Worm (Caenorhabditis elegans) whole organism, L1 larva: Measurements from ENCODE around the gene idpc-2.

Experiments used
- C04F5.9 ChIP-seq: sonication (generic microtip); optimal IDR thresholded peaks from 2 replicates; lab custom pipeline; 2016; ENCODE audit warnings: missing genetic modification characterization, missing compliant biosample characterization
- F16B12.6 ChIP-seq: fragments of 150-350 bp; optimal IDR thresholded peaks from 2 replicates; lab custom pipeline; 2014; ENCODE audit warnings: missing biosample characterization, missing genetic modification characterization
- Y116A8C.19 ChIP-seq: sonication (generic microtip); optimal IDR thresholded peaks from 2 replicates; lab custom pipeline; 2016; ENCODE audit warnings: missing compliant biosample characterization, missing genetic modification characterization, borderline replicate concordance
- aha-1 ChIP-seq: fragments of 150-350 bp; optimal IDR thresholded peaks from 2 replicates; lab custom pipeline; 2014; ENCODE audit warnings: missing biosample characterization, missing genetic modification characterization
- aly-2 ChIP-seq: fragments of 150-350 bp; optimal IDR thresholded peaks from 2 replicates; lab custom pipeline; 2014; ENCODE audit warnings: missing biosample characterization, missing genetic modification characterization
- ceh-63 ChIP-seq: fragments of 200-800 bp; sonication (Bioruptor generic); optimal IDR thresholded peaks from 2 replicates; lab custom pipeline; 2018; ENCODE audit warnings: mild to moderate bottlenecking, missing genetic modification characterization, missing compliant biosample characterization
- ceh-8 ChIP-seq: fragments of 200-800 bp; sonication (Bioruptor generic); optimal IDR thresholded peaks from 2 replicates; lab custom pipeline; 2018; ENCODE audit warnings: mild to moderate bottlenecking, missing genetic modification characterization, moderate library complexity, missing compliant biosample characterization
- ceh-82 ChIP-seq, 3 experiments: fragments of 150-350 bp in 1 of 3; sonication (generic microtip) in 2 of 3; optimal IDR thresholded peaks; 2 replicates each; lab custom pipeline; 2014 to 2017; ENCODE audit warnings: missing biosample characterization in 3 of 3, missing genetic modification characterization in 3 of 3
- ceh-90 ChIP-seq: sonication (generic microtip); optimal IDR thresholded peaks from 2 replicates; lab custom pipeline; 2016; ENCODE audit warnings: missing genetic modification characterization, missing compliant biosample characterization
- dpl-1 ChIP-seq, 3 experiments: fragments of 150-350 bp in 2 of 3; sonication (generic microtip) in 1 of 3; optimal IDR thresholded peaks; 2 replicates each; lab custom pipeline; 2014 to 2017; ENCODE audit warnings: missing biosample characterization in 3 of 3, missing genetic modification characterization in 3 of 3, missing genetic modification reagents in 3 of 3
- efl-3 ChIP-seq: fragments of 200-800 bp; sonication (Bioruptor generic); optimal IDR thresholded peaks from 2 replicates; lab custom pipeline; 2018; ENCODE audit warnings: mild to moderate bottlenecking, missing genetic modification characterization, missing compliant biosample characterization
- egl-13 ChIP-seq: sonication (generic microtip); optimal IDR thresholded peaks from 2 replicates; lab custom pipeline; 2016; ENCODE audit warnings: missing genotype, missing genetic modification reagents, missing genetic modification characterization, missing compliant biosample characterization
- egl-27 ChIP-seq, 2 experiments: fragments of 150-350 bp in 1 of 2; sonication (generic microtip); optimal IDR thresholded peaks; 3 replicates each; lab custom pipeline; 2017 to 2018; ENCODE audit warnings: missing biosample characterization in 2 of 2, missing genetic modification characterization in 2 of 2, missing genetic modification reagents in 2 of 2
- elt-2 ChIP-seq: sonication (generic microtip); optimal IDR thresholded peaks from 2 replicates; lab custom pipeline; 2016; ENCODE audit warnings: missing genetic modification characterization, mild to moderate bottlenecking, inconsistent platforms, missing compliant biosample characterization, missing genetic modification reagents
- elt-3 ChIP-seq, 6 experiments: fragments of 150-350 bp in 1 of 6; sonication (generic microtip); optimal IDR thresholded peaks; 2 replicates each; lab custom pipeline; 2017 to 2018; ENCODE audit warnings: missing biosample characterization in 6 of 6, missing genetic modification characterization in 6 of 6, inconsistent platforms in 1 of 6
- fkh-10 ChIP-seq: sonication (generic microtip); optimal IDR thresholded peaks from 2 replicates; lab custom pipeline; 2017; ENCODE audit warnings: missing biosample characterization, missing genetic modification reagents, missing genetic modification characterization
- fos-1 ChIP-seq: fragments of 150-350 bp; optimal IDR thresholded peaks from 2 replicates; lab custom pipeline; 2014; ENCODE audit warnings: missing biosample characterization, missing genetic modification characterization
- grh-1 ChIP-seq: fragments of 200-800 bp; sonication (Bioruptor generic); IDR thresholded peaks from 2 replicates; pipeline ENCODE4 v1.3.6; 2022; ENCODE audit warnings: missing genetic modification reagents, missing genetic modification characterization, missing compliant biosample characterization
- hlh-17 ChIP-seq: fragments of 200-800 bp; sonication (Bioruptor generic); optimal IDR thresholded peaks from 2 replicates; lab custom pipeline; 2018; ENCODE audit warnings: missing genetic modification characterization, mild to moderate bottlenecking, missing compliant biosample characterization, moderate library complexity, borderline replicate concordance
- hlh-4 ChIP-seq: sonication (generic microtip); optimal IDR thresholded peaks from 2 replicates; lab custom pipeline; 2016; ENCODE audit warnings: mild to moderate bottlenecking, missing genetic modification characterization, missing compliant biosample characterization
- hpl-2 ChIP-seq: fragments of 150-350 bp; optimal IDR thresholded peaks from 2 replicates; lab custom pipeline; 2014; ENCODE audit warnings: missing biosample characterization, missing genetic modification reagents, missing genetic modification characterization
- irx-1 ChIP-seq: sonication (generic microtip); optimal IDR thresholded peaks from 2 replicates; lab custom pipeline; 2016; ENCODE audit warnings: missing genetic modification characterization, missing compliant biosample characterization
- isw-1 ChIP-seq: fragments of 200-800 bp; sonication (Bioruptor generic); IDR thresholded peaks from 2 replicates; pipeline ENCODE4 v1.3.6; 2022; ENCODE audit warnings: missing genetic modification characterization, missing compliant biosample characterization
- lin-13 ChIP-seq: fragments of 150-350 bp; optimal IDR thresholded peaks from 2 replicates; lab custom pipeline; 2014; ENCODE audit warnings: missing biosample characterization, missing genetic modification reagents, missing genetic modification characterization
- lin-14 ChIP-seq: fragments of 200-800 bp; sonication (Bioruptor generic); optimal IDR thresholded peaks from 2 replicates; lab custom pipeline; 2018; ENCODE audit warnings: mild to moderate bottlenecking, missing genetic modification characterization, moderate library complexity, missing compliant biosample characterization
- lin-15B ChIP-seq: fragments of 150-350 bp; sonication (generic microtip); optimal IDR thresholded peaks from 3 replicates; lab custom pipeline; 2014; ENCODE audit warnings: missing biosample characterization, missing genetic modification characterization
- lin-35 ChIP-seq, 2 experiments: fragments of 150-350 bp; optimal IDR thresholded peaks; 2 replicates each; lab custom pipeline; 2014; ENCODE audit warnings: missing biosample characterization in 2 of 2, missing genetic modification characterization in 2 of 2, missing genetic modification reagents in 2 of 2
- lin-39 ChIP-seq: fragments of 150-350 bp; optimal IDR thresholded peaks from 2 replicates; lab custom pipeline; 2014; ENCODE audit warnings: missing biosample characterization, missing genetic modification reagents, missing genetic modification characterization
- lir-3 ChIP-seq: sonication (generic microtip); optimal IDR thresholded peaks from 2 replicates; lab custom pipeline; 2016; ENCODE audit warnings: mild to moderate bottlenecking, missing genetic modification characterization, moderate library complexity, missing compliant biosample characterization; ENCODE audit not compliant: poor library complexity
- mdl-1 ChIP-seq, 2 experiments: fragments of 150-350 bp; optimal IDR thresholded peaks; 2 replicates each; lab custom pipeline; 2014 to 2017; ENCODE audit warnings: missing biosample characterization in 2 of 2, missing genetic modification characterization in 2 of 2, inconsistent platforms in 1 of 2
- mef-2 ChIP-seq: fragments of 150-350 bp; optimal IDR thresholded peaks from 2 replicates; lab custom pipeline; 2014; ENCODE audit warnings: missing biosample characterization, missing genetic modification characterization
- mep-1 ChIP-seq: fragments of 150-350 bp; optimal IDR thresholded peaks from 2 replicates; lab custom pipeline; 2014; ENCODE audit warnings: missing biosample characterization, missing genetic modification characterization
- nhr-11 ChIP-seq: fragments of 150-350 bp; optimal IDR thresholded peaks from 2 replicates; lab custom pipeline; 2014; ENCODE audit warnings: missing biosample characterization, missing genetic modification characterization
- nhr-12 ChIP-seq: sonication (generic microtip); optimal IDR thresholded peaks from 2 replicates; lab custom pipeline; 2017; ENCODE audit warnings: missing biosample characterization, missing genetic modification characterization
- nhr-237 ChIP-seq: fragments of 150-350 bp; optimal IDR thresholded peaks from 2 replicates; lab custom pipeline; 2014; ENCODE audit warnings: missing biosample characterization, missing genetic modification characterization
- nhr-47 ChIP-seq: sonication (generic microtip); optimal IDR thresholded peaks from 2 replicates; lab custom pipeline; 2016; ENCODE audit warnings: mild to moderate bottlenecking, missing genetic modification characterization, moderate library complexity, missing compliant biosample characterization
- nhr-71 ChIP-seq: sonication (generic microtip); optimal IDR thresholded peaks from 2 replicates; lab custom pipeline; 2016; ENCODE audit warnings: mild to moderate bottlenecking, missing genetic modification characterization, moderate library complexity, missing compliant biosample characterization
- nhr-84 ChIP-seq: sonication (generic microtip); optimal IDR thresholded peaks from 2 replicates; lab custom pipeline; 2017; ENCODE audit warnings: missing biosample characterization, missing genetic modification characterization
- nhr-85 ChIP-seq: sonication (generic microtip); peaks from one replicate; lab custom pipeline; 2016; ENCODE audit warnings: missing genetic modification characterization, inconsistent platforms, missing compliant biosample characterization
- pag-3 ChIP-seq: sonication (generic microtip); optimal IDR thresholded peaks from 2 replicates; lab custom pipeline; 2017; ENCODE audit warnings: missing genetic modification characterization, mild to moderate bottlenecking, missing compliant biosample characterization, antibody characterized with exemption, borderline replicate concordance; ENCODE audit not compliant: insufficient read depth
- rnt-1 ChIP-seq: sonication (generic microtip); optimal IDR thresholded peaks from 2 replicates; lab custom pipeline; 2016; ENCODE audit warnings: mild to moderate bottlenecking, missing genetic modification characterization, moderate library complexity, missing compliant biosample characterization
- skn-1 ChIP-seq: fragments of 150-350 bp; optimal IDR thresholded peaks from 2 replicates; lab custom pipeline; 2014; ENCODE audit warnings: missing biosample characterization, missing genetic modification characterization
- snpc-4 ChIP-seq: fragments of 150-350 bp; optimal IDR thresholded peaks from 2 replicates; lab custom pipeline; 2014; ENCODE audit warnings: missing biosample characterization, missing genetic modification characterization
- sptf-1 ChIP-seq: fragments of 150-350 bp; optimal IDR thresholded peaks from 2 replicates; lab custom pipeline; 2014; ENCODE audit warnings: missing biosample characterization, missing genetic modification characterization
- sup-37 ChIP-seq: fragments of 200-800 bp; sonication (Bioruptor generic); optimal IDR thresholded peaks from 2 replicates; lab custom pipeline; 2018; ENCODE audit warnings: mild to moderate bottlenecking, missing genetic modification characterization, missing compliant biosample characterization
- unc-30 ChIP-seq: sonication (generic microtip); optimal IDR thresholded peaks from 2 replicates; lab custom pipeline; 2017; ENCODE audit warnings: missing biosample characterization, missing genetic modification characterization
- unc-98 ChIP-seq: fragments of 200-800 bp; sonication (Bioruptor generic); IDR thresholded peaks from 2 replicates; pipeline ENCODE4 v1.3.6; 2022; ENCODE audit warnings: missing genetic modification characterization, missing compliant biosample characterization
- xbp-1 ChIP-seq: sonication (generic microtip); optimal IDR thresholded peaks from 2 replicates; lab custom pipeline; 2016; ENCODE audit warnings: missing genetic modification characterization, missing compliant biosample characterization
- zip-4 ChIP-seq: fragments of 200-800 bp; sonication (Bioruptor generic); optimal IDR thresholded peaks from 2 replicates; lab custom pipeline; 2018; ENCODE audit warnings: mild to moderate bottlenecking, missing genetic modification characterization, moderate library complexity, missing compliant biosample characterization
- ztf-4 ChIP-seq: fragments of 150-350 bp; optimal IDR thresholded peaks from 2 replicates; lab custom pipeline; 2014; ENCODE audit warnings: missing biosample characterization, missing genetic modification characterization

Gene idpc-2

ce11 chrV:8606099-8606696 lies 14.9 kb downstream of the idpc-2 start, which contains the start of gene vps-60 (continued):
- TF ChIP-seq nhr-47 (tag; lab: Kevin White, UChicago) (peak; percentile 94), skn-1 (peak; percentile 91), ceh-8 (GFP tag; lab: Kevin White, UChicago) (peak; percentile 78), mdl-1 (tag; optimal IDR thresholded peaks at IDR 0.05; lab: Kevin White, UChicago) (peak in 1 of 2 experiments; percentile 77), xbp-1 (peak; percentile 98)

- no peak for TF ChIP-seq mep-1 (tag; lab: Kevin White, UChicago)
- TF ChIP-seq lin-13 (GFP tag; lab: Kevin White, UChicago): no peak
- peak; percentile 8 for TF ChIP-seq lin-14 (GFP tag; lab: Kevin White, UChicago)
- TF ChIP-seq ceh-63: no peak
- TF ChIP-seq F16B12.6 (tag; lab: Kevin White, UChicago): no peak
- TF ChIP-seq zip-4 (GFP tag; lab: Kevin White, UChicago): no peak
- no peak for TF ChIP-seq lin-39 (tag; lab: Kevin White, UChicago)
- no peak for TF ChIP-seq C04F5.9 (tag; lab: Kevin White, UChicago)
- no peak for TF ChIP-seq aly-2 (tag; lab: Kevin White, UChicago)
- no peak for TF ChIP-seq nhr-84 (tag; lab: Kevin White, UChicago)
- TF ChIP-seq hpl-2: no peak
- peak in 3 of 6 experiments; percentile 12 to 91 (median 24) for TF ChIP-seq elt-3 (tag; optimal IDR thresholded peaks at IDR 0.05; lab: Kevin White, UChicago)
- no peak for TF ChIP-seq sup-37 (GFP tag; lab: Kevin White, UChicago)
- TF ChIP-seq dpl-1 (GFP tag; optimal IDR thresholded peaks at IDR 0.05; lab: Kevin White, UChicago): no peak
- TF ChIP-seq ceh-82 (tag; optimal IDR thresholded peaks at IDR 0.05; lab: Kevin White, UChicago): no peak
- TF ChIP-seq unc-30 (tag; lab: Kevin White, UChicago): no peak
- TF ChIP-seq pag-3 (tag; lab: Kevin White, UChicago): no peak
- peak in 1 of 2 experiments; percentile 4 for TF ChIP-seq mdl-1 (tag; optimal IDR thresholded peaks at IDR 0.05; lab: Kevin White, UChicago)
- no peak for TF ChIP-seq efl-3 (GFP tag; lab: Kevin White, UChicago)
- no peak for TF ChIP-seq mef-2 (tag; lab: Kevin White, UChicago)
- no peak for TF ChIP-seq fos-1 (tag; lab: Kevin White, UChicago)
- TF ChIP-seq hlh-4 (tag; lab: Kevin White, UChicago): no peak
- no peak for TF ChIP-seq irx-1 (tag; lab: Kevin White, UChicago)
- TF ChIP-seq lin-35 (GFP tag; optimal IDR thresholded peaks at IDR 0.05; lab: Kevin White, UChicago): peak in 1 of 2 experiments; percentile 26
- TF ChIP-seq sptf-1 (tag; lab: Kevin White, UChicago): no peak
- TF ChIP-seq rnt-1 (tag; lab: Kevin White, UChicago): no peak
- TF ChIP-seq lin-15B: no peak
- no peak for TF ChIP-seq grh-1 (GFP tag; lab: Robert Waterston, UW)
- no peak for TF ChIP-seq fkh-10 (GFP tag; lab: Kevin White, UChicago)
- TF ChIP-seq nhr-85 (tag; lab: Kevin White, UChicago): peak; percentile 66
- no peak for TF ChIP-seq nhr-12 (tag; lab: Kevin White, UChicago)
- TF ChIP-seq hlh-17: no peak
- TF ChIP-seq nhr-237 (tag; lab: Kevin White, UChicago): no peak
- no peak for TF ChIP-seq xbp-1
- no peak for TF ChIP-seq egl-13
- no peak for TF ChIP-seq isw-1 (GFP tag; lab: Robert Waterston, UW)
- TF ChIP-seq lir-3 (tag; lab: Kevin White, UChicago): no peak
- TF ChIP-seq nhr-71 (tag; lab: Kevin White, UChicago): peak; percentile 2
- no peak for TF ChIP-seq snpc-4 (tag; lab: Kevin White, UChicago)
- TF ChIP-seq aha-1 (tag; lab: Kevin White, UChicago): no peak
- no peak for TF ChIP-seq ceh-90
- TF ChIP-seq nhr-11 (tag; lab: Kevin White, UChicago): no peak
- no peak for TF ChIP-seq egl-27 (tag; optimal IDR thresholded peaks at IDR 0.05; lab: Kevin White, UChicago)
- peak; percentile 41 for TF ChIP-seq elt-2 (tag; lab: Kevin White, UChicago)
- TF ChIP-seq ztf-4: no peak
- TF ChIP-seq unc-98: no peak
- no peak for TF ChIP-seq Y116A8C.19 (tag; lab: Kevin White, UChicago)
Measured at ce11 chrV:8603272-8603671, 17.8 kb downstream of the idpc-2 start, which contains the start of gene F41E6.5. Gene F41E6.5 (plus strand): TSS chrV:8603480.
